Worm (Caenorhabditis elegans) whole organism, late embryonic: ENCODE results near the gene srx-41.

Experiments used
- F13H6.1 ChIP-seq: sonication (generic microtip); optimal IDR thresholded peaks from 2 replicates; lab custom pipeline; 2016; ENCODE audit warnings: missing genetic modification characterization, missing compliant biosample characterization
- K02D7.2 ChIP-seq: sonication (generic microtip); optimal IDR thresholded peaks from 2 replicates; lab custom pipeline; 2017; ENCODE audit warnings: mild to moderate bottlenecking, missing genetic modification characterization, missing compliant biosample characterization
- K09A11.1 ChIP-seq: sonication (generic microtip); optimal IDR thresholded peaks from 2 replicates; lab custom pipeline; 2017; ENCODE audit warnings: antibody characterized with exemption, mild to moderate bottlenecking, missing genetic modification characterization, missing compliant biosample characterization; ENCODE audit not compliant: insufficient read depth
- T23F11.4 ChIP-seq: fragments of 200-800 bp; sonication (Bioruptor generic); optimal IDR thresholded peaks from 2 replicates; lab custom pipeline; 2018; ENCODE audit warnings: mild to moderate bottlenecking, missing genetic modification characterization, missing compliant biosample characterization
- Y22D7AL.16 ChIP-seq: sonication (generic microtip); optimal IDR thresholded peaks from 2 replicates; lab custom pipeline; 2016; ENCODE audit warnings: missing genetic modification characterization, missing compliant biosample characterization
- ceh-14 ChIP-seq: sonication (generic microtip); optimal IDR thresholded peaks from 2 replicates; lab custom pipeline; 2016; ENCODE audit warnings: missing genotype, missing genetic modification characterization, missing compliant biosample characterization
- ceh-18 ChIP-seq: sonication (generic microtip); optimal IDR thresholded peaks from 2 replicates; lab custom pipeline; 2016; ENCODE audit warnings: missing genetic modification characterization, missing compliant biosample characterization
- ceh-45 ChIP-seq: fragments of 200-800 bp; sonication (Bioruptor generic); IDR thresholded peaks from 2 replicates; pipeline ENCODE4 v1.3.6; 2022; ENCODE audit warnings: missing genetic modification reagents, missing genetic modification characterization, missing compliant biosample characterization
- dmd-4 ChIP-seq: sonication (generic microtip); optimal IDR thresholded peaks from 2 replicates; lab custom pipeline; 2016; ENCODE audit warnings: borderline replicate concordance, missing genetic modification characterization, missing compliant biosample characterization
- dve-1 ChIP-seq: sonication (generic microtip); optimal IDR thresholded peaks from 2 replicates; lab custom pipeline; 2017; ENCODE audit warnings: antibody characterized with exemption, mild to moderate bottlenecking, missing genetic modification characterization, missing compliant biosample characterization
- elt-2 ChIP-seq: sonication (generic microtip); optimal IDR thresholded peaks from 2 replicates; lab custom pipeline; 2016; ENCODE audit warnings: missing genetic modification reagents, missing genetic modification characterization, missing compliant biosample characterization
- elt-4 ChIP-seq: sonication (generic microtip); optimal IDR thresholded peaks from 2 replicates; lab custom pipeline; 2016; ENCODE audit warnings: missing genetic modification characterization, missing compliant biosample characterization
- eyg-1 ChIP-seq: sonication (generic microtip); optimal IDR thresholded peaks from 2 replicates; lab custom pipeline; 2016; ENCODE audit warnings: missing genotype, missing genetic modification characterization, missing compliant biosample characterization
- fkh-10 ChIP-seq: fragments of 150-350 bp; optimal IDR thresholded peaks from 2 replicates; lab custom pipeline; 2014; ENCODE audit warnings: missing biosample characterization, missing genetic modification reagents, missing genetic modification characterization
- fkh-6 ChIP-seq: sonication (generic microtip); optimal IDR thresholded peaks from 2 replicates; lab custom pipeline; 2016; ENCODE audit warnings: missing genetic modification characterization, missing compliant biosample characterization
- hlh-30 ChIP-seq: sonication (generic microtip); optimal IDR thresholded peaks from 2 replicates; lab custom pipeline; 2017; ENCODE audit warnings: antibody characterized with exemption, missing genetic modification characterization, missing compliant biosample characterization; ENCODE audit not compliant: insufficient read depth
- hlh-6 ChIP-seq: sonication (generic microtip); optimal IDR thresholded peaks from 2 replicates; lab custom pipeline; 2016; ENCODE audit warnings: missing genotype, missing genetic modification characterization, missing compliant biosample characterization
- hlh-8 ChIP-seq: sonication (generic microtip); optimal IDR thresholded peaks from 2 replicates; lab custom pipeline; 2016; ENCODE audit warnings: missing genotype, missing genetic modification characterization, missing compliant biosample characterization
- mec-3 ChIP-seq: sonication (generic microtip); optimal IDR thresholded peaks from 2 replicates; lab custom pipeline; 2016; ENCODE audit warnings: borderline replicate concordance, missing genetic modification characterization, missing compliant biosample characterization
- nfya-1 ChIP-seq: sonication (generic microtip); optimal IDR thresholded peaks from 2 replicates; lab custom pipeline; 2017; ENCODE audit warnings: missing genetic modification characterization, mild to moderate bottlenecking, missing compliant biosample characterization, antibody characterized with exemption, moderate library complexity
- nhr-232 ChIP-seq: sonication (generic microtip); optimal IDR thresholded peaks from 2 replicates; lab custom pipeline; 2016; ENCODE audit warnings: missing genetic modification characterization, missing compliant biosample characterization
- npax-4 ChIP-seq: sonication (generic microtip); optimal IDR thresholded peaks from 2 replicates; lab custom pipeline; 2016; ENCODE audit warnings: missing genetic modification characterization, missing compliant biosample characterization
- odd-2 ChIP-seq: sonication (generic microtip); optimal IDR thresholded peaks from 2 replicates; lab custom pipeline; 2017; ENCODE audit warnings: antibody characterized with exemption, mild to moderate bottlenecking, missing genetic modification characterization, missing compliant biosample characterization
- pag-3 ChIP-seq: sonication (generic microtip); optimal IDR thresholded peaks from 2 replicates; lab custom pipeline; 2016; ENCODE audit warnings: missing compliant biosample characterization, missing genetic modification characterization, borderline replicate concordance
- pat-9 ChIP-seq: fragments of 200-800 bp; sonication (Bioruptor generic); optimal IDR thresholded peaks from 2 replicates; lab custom pipeline; 2018; ENCODE audit warnings: mild to moderate bottlenecking, missing genetic modification characterization, moderate library complexity, missing compliant biosample characterization
- pax-1 ChIP-seq: fragments of 150-350 bp; optimal IDR thresholded peaks from 2 replicates; lab custom pipeline; 2014; ENCODE audit warnings: missing biosample characterization, missing genetic modification characterization
- pha-2 ChIP-seq: sonication (generic microtip); optimal IDR thresholded peaks from 2 replicates; lab custom pipeline; 2017; ENCODE audit warnings: mild to moderate bottlenecking, missing genetic modification characterization, missing compliant biosample characterization
- pqm-1 ChIP-seq: sonication (generic microtip); optimal IDR thresholded peaks from 2 replicates; lab custom pipeline; 2016; ENCODE audit warnings: missing genetic modification characterization, missing compliant biosample characterization
- ref-2 ChIP-seq: sonication (generic microtip); optimal IDR thresholded peaks from 2 replicates; lab custom pipeline; 2016; ENCODE audit warnings: missing genetic modification characterization, missing compliant biosample characterization
- rnt-1 ChIP-seq: sonication (generic microtip); optimal IDR thresholded peaks from 2 replicates; lab custom pipeline; 2016; ENCODE audit warnings: missing genetic modification characterization, missing compliant biosample characterization
- syd-9 ChIP-seq: sonication (generic microtip); optimal IDR thresholded peaks from 2 replicates; lab custom pipeline; 2016; ENCODE audit warnings: mild to moderate bottlenecking, missing genetic modification characterization, moderate library complexity, missing compliant biosample characterization
- tbx-7 ChIP-seq: sonication (generic microtip); optimal IDR thresholded peaks from 2 replicates; lab custom pipeline; 2016; ENCODE audit warnings: missing genotype, missing genetic modification characterization, missing compliant biosample characterization
- unc-55 ChIP-seq: sonication (generic microtip); optimal IDR thresholded peaks from 2 replicates; lab custom pipeline; 2017; ENCODE audit warnings: missing biosample characterization, missing genetic modification reagents, missing genetic modification characterization
- zip-5 ChIP-seq: sonication (generic microtip); optimal IDR thresholded peaks from 2 replicates; lab custom pipeline; 2016; ENCODE audit warnings: missing genetic modification characterization, missing compliant biosample characterization

The srx-41 gene

DNA sequence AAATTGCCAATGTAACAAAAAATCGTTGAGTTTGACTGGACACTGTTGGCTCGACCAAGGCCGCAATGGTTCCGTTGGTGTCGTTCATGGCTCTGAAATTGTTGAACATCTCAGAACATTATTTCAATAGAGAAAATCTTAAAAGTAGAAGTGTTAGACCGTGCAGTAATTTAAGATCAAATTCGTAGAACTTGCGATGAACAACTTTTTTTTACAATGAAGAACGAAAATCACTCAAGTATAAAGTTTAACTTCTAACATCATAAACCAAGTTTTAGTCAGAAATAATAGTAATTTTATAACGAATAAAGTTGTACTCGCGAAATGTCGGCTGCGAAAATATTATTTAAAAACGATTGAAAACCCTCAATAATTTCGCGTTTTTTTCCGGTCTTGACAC is at the start of gene srx-41:
Gene srx-41 (minus strand): TSS at position 101 of the 400 bp plus-strand sequence.
- TF ChIP-seq dve-1 (no peak), pat-9 (tag; lab: Kevin White, UChicago) (no peak)

DNA sequence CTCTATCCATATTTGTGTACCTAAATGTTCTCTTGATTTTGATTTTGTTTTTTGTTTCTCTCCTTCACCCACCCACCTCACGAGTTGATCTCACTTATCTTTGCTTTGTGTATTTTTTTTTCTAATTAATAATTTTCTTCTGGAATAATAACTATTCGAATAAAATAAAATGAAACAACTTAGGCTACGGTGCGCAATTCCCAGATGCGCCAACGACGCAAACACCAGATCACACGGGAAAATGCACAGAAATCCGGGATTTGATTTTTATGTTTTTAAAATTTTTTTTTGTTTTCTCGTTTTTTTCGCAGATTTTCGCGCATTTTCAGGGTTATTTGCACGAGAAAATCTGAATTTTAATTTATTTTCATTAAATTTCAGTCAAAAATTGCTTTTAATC is 49.3 kb upstream of the srx-41 start:
- no peak for TF ChIP-seq mec-3 (tag; lab: Kevin White, UChicago)
- no peak for TF ChIP-seq elt-2 (tag; lab: Kevin White, UChicago)

DNA sequence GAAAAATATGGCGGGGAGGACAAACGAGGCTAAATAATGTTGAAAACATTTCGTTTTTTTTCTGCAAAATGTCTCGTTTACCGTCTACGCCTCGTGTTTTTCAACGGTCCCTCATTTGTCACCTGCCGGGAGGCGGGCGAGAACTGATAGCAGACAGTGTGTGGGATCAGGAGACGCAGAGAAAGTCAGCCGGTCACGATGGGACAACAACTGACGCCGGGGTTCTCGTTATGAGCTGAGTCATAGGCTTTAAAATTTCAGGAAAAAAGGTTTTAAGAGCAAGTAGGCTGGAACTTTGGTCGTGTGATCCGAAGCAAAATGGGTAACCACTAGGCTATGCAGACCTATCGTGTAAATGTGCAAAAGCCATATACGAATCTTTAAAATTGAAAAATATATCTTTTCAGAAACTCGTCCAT is 48.8 kb upstream of the srx-41 start, which contains the start of gene W08A12.2:
Gene W08A12.2 (minus strand): TSS at position 103 of the 419 bp plus-strand sequence.
- TF ChIP-seq hlh-30 (tag; lab: Kevin White, UChicago) (peak; percentile 40), unc-55 (peak; percentile 16), zip-5 (tag; lab: Kevin White, UChicago) (no peak), dve-1 (no peak), ceh-18 (peak; percentile 35), tbx-7 (no peak), odd-2 (tag; lab: Kevin White, UChicago) (no peak)

DNA sequence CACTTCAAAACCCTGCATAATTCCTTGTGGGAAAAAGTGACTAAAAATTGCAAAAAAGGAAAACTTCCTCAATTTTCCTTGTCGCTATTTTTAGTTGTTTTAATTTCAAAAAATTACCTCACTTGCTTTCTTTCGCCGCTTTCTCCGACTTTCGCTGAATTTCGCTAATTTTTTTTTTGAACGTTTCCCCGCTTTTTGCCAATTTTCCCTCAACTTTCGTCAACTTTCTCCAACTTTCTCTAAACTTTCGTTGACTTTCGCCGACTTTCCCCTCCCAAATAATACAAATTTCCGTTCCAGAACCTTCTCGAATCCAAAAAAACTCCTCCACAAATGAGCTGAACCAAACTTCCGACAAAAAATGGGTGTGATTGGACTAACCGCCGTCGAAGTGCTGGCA is 45.6 kb upstream of the srx-41 start, which contains the start of gene W08A12.3:
Gene W08A12.3 (plus strand): TSS at position 301 of the 400 bp plus-strand sequence.
- TF ChIP-seq ceh-45: no peak
- no peak for TF ChIP-seq dmd-4 (tag; lab: Kevin White, UChicago)
- TF ChIP-seq pha-2 (tag; lab: Kevin White, UChicago): no peak
- TF ChIP-seq K09A11.1: no peak
- no peak for TF ChIP-seq elt-4 (tag; lab: Kevin White, UChicago)
- TF ChIP-seq npax-4 (tag; lab: Kevin White, UChicago): no peak
- TF ChIP-seq ceh-18: no peak
- TF ChIP-seq ceh-14 (tag; lab: Kevin White, UChicago): no peak
- TF ChIP-seq F13H6.1 (tag; lab: Kevin White, UChicago): no peak
- TF ChIP-seq fkh-6 (tag; lab: Kevin White, UChicago): no peak
- no peak for TF ChIP-seq Y22D7AL.16 (tag; lab: Kevin White, UChicago)
- no peak for TF ChIP-seq pqm-1
- no peak for TF ChIP-seq pag-3
- no peak for TF ChIP-seq ref-2
- no peak for TF ChIP-seq hlh-8 (tag; lab: Kevin White, UChicago)
- no peak for TF ChIP-seq K02D7.2 (tag; lab: Kevin White, UChicago)
- TF ChIP-seq fkh-10 (GFP tag; lab: Kevin White, UChicago): no peak

DNA sequence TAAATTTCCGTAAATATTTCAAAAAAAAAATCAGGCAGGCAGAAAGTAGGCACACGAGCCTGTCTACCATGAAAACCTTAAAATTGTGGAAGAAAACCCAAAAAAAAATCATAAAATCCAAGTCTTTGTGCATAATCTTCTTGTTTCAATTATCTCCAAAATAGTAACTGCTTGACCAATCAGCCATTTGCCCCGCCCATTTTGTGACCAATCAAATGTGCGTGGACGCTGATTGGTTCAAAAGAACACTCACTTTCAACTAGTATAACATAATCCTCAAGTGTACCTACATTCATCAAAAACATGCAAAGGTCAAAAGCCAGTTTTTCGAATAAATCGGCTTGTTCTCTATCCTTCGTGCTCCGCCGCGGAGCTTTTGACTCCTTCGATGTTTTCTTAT is 41.5 kb upstream of the srx-41 start:
- TF ChIP-seq hlh-6: no peak
- TF ChIP-seq nfya-1: peak; percentile 52

DNA sequence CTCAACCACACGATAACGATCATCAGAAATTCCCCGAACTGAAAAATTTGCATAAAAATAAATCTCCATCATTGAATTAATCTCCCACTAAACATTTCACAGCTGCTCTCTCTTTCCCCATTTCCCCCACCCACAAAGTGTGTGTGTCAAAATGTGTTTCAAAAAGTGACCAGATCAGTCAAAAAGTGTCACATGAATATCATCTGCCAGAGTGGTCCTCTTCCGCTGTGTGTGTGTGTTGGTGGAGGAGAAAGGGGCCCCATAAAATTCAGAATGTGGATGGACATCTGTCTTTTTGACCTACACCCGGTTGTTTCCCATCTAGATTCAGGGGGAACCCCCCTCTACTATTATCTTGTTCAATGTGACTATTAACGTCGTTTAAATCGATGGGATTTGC is 40.2 kb upstream of the srx-41 start:
- TF ChIP-seq nfya-1: peak; percentile 5
- peak; percentile 6 for TF ChIP-seq rnt-1 (tag; lab: Kevin White, UChicago)
- TF ChIP-seq T23F11.4: no peak
- no peak for TF ChIP-seq hlh-6
- no peak for TF ChIP-seq dve-1
- TF ChIP-seq nhr-232 (tag; lab: Kevin White, UChicago): no peak
- peak; percentile 89 for TF ChIP-seq unc-55
- peak; percentile 41 for TF ChIP-seq ceh-18
- TF ChIP-seq pag-3: no peak
- TF ChIP-seq hlh-8 (tag; lab: Kevin White, UChicago): peak; percentile 57
- peak; percentile 28 for TF ChIP-seq hlh-30 (tag; lab: Kevin White, UChicago)
- TF ChIP-seq, all 69 proteins: peak for 6

DNA sequence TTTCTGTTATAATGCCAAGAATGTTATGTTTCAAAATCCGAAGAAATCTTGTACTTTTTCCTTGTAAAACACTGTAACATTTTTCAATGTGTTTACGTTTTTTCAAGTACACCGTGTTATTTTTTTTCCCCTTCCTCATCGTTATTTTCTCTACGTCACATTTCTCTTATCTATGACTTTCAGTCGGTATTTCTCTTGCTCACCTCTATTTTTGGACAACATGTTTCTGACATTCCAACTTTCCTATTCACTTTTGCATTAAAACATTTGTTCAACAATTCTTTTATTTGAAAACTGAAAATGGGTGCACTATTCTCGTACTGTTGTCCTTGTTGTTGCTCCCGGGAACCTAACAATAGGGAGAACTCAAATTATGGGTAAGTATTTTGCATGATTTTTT is 36.1 kb upstream of the srx-41 start, which contains the start of gene pals-33:
Gene pals-33 (plus strand): TSS at position 301 of the 400 bp plus-strand sequence.
- TF ChIP-seq syd-9 (tag; lab: Kevin White, UChicago) (no peak), elt-4 (tag; lab: Kevin White, UChicago) (no peak), nhr-232 (tag; lab: Kevin White, UChicago) (no peak), odd-2 (tag; lab: Kevin White, UChicago) (no peak), ceh-14 (tag; lab: Kevin White, UChicago) (no peak), ceh-18 (no peak), npax-4 (tag; lab: Kevin White, UChicago) (no peak), pax-1 (tag; lab: Kevin White, UChicago) (no peak), eyg-1 (tag; lab: Kevin White, UChicago) (no peak), mec-3 (tag; lab: Kevin White, UChicago) (no peak), dve-1 (no peak), elt-2 (tag; lab: Kevin White, UChicago) (no peak)
